Fruit fly (Drosophila melanogaster) whole organism, prepupa: Measurements from ENCODE around the gene Ifrd1.

Experiments
- CG6854 ChIP-seq: fragments of 200-800 bp; sonication (Bioruptor generic); optimal IDR thresholded peaks from 2 replicates; lab custom pipeline; 2017; ENCODE audit warnings: missing biosample characterization, mild to moderate bottlenecking, missing genetic modification characterization
- Lpt ChIP-seq: fragments of 200-800 bp; sonication (Bioruptor generic); optimal IDR thresholded peaks from 3 replicates; lab custom pipeline; 2016; ENCODE audit warnings: missing biosample characterization, missing genetic modification characterization

DNA sequence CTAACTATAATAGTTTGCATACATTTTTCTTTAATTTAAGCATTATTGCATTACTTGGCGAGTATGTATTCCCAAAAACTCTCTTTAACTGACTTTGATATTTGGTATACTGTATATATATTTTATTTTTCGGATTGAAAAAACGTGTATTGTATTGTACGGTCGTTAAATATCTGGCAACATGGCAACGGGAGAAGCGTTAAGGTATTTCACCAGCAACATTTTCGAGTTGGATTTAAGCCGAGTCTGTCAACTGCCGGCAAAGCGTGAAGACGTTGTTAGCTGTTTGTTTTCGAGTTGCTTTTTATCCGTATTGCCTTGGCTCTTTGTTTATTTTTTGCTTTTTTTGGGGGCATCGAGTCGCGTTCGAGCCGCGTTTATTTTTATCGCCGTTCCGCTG is 34.4 kb downstream of the Ifrd1 start, which contains the start of gene CG2975:
- TF ChIP-seq CG6854 (GFP tag; lab: Kevin White, UChicago) (no peak), Lpt (GFP tag; lab: Kevin White, UChicago) (no peak)
